Worm (Caenorhabditis elegans) whole organism, midembryonic: ENCODE measurements around the gene max-1.

Experiments
- T22C8.4 ChIP-seq: fragments of 200-800 bp; sonication (Bioruptor generic); IDR thresholded peaks from 2 replicates; pipeline ENCODE4 v1.3.6; 2022; ENCODE audit warnings: missing genetic modification characterization, missing compliant biosample characterization
- cog-1 ChIP-seq: sonication (generic microtip); optimal IDR thresholded peaks from 2 replicates; lab custom pipeline; 2016; ENCODE audit warnings: missing genetic modification characterization, missing compliant biosample characterization
- flt-1 ChIP-seq: fragments of 200-800 bp; sonication (Bioruptor generic); IDR thresholded peaks from 2 replicates; pipeline ENCODE4 v1.3.6; 2022; ENCODE audit warnings: missing genetic modification characterization, missing compliant biosample characterization
- klf-2 ChIP-seq: fragments of 200-800 bp; sonication (Bioruptor generic); conservative IDR thresholded peaks from 2 replicates; pipeline ENCODE4 v1.3.6; 2022; ENCODE audit warnings: missing genetic modification reagents, missing genetic modification characterization, missing compliant biosample characterization
- med-1 ChIP-seq: sonication (generic microtip); optimal IDR thresholded peaks from 2 replicates; lab custom pipeline; 2017; ENCODE audit warnings: missing genetic modification characterization, mild to moderate bottlenecking, missing compliant biosample characterization, antibody characterized with exemption, missing genetic modification reagents; ENCODE audit not compliant: insufficient read depth
- ref-1 ChIP-seq: fragments of 200-800 bp; sonication (Bioruptor generic); conservative IDR thresholded peaks from 2 replicates; pipeline ENCODE4 v1.3.6; 2022; ENCODE audit warnings: missing genetic modification reagents, missing genetic modification characterization, missing compliant biosample characterization
- tab-1 ChIP-seq: fragments of 200-800 bp; sonication (Bioruptor generic); IDR thresholded peaks from 2 replicates; pipeline ENCODE4 v1.3.6; 2022; ENCODE audit warnings: missing genetic modification characterization, missing compliant biosample characterization
- ztf-23 ChIP-seq: fragments of 200-800 bp; sonication (Bioruptor generic); IDR thresholded peaks from 2 replicates; pipeline ENCODE4 v1.3.6; 2022; ENCODE audit warnings: missing genetic modification reagents, missing genetic modification characterization, missing compliant biosample characterization
- ztf-29 ChIP-seq: fragments of 200-800 bp; sonication (Bioruptor generic); IDR thresholded peaks from 2 replicates; pipeline ENCODE4 v1.3.6; 2022; ENCODE audit warnings: missing genetic modification reagents, missing genetic modification characterization, missing compliant biosample characterization

max-1 gene

DNA sequence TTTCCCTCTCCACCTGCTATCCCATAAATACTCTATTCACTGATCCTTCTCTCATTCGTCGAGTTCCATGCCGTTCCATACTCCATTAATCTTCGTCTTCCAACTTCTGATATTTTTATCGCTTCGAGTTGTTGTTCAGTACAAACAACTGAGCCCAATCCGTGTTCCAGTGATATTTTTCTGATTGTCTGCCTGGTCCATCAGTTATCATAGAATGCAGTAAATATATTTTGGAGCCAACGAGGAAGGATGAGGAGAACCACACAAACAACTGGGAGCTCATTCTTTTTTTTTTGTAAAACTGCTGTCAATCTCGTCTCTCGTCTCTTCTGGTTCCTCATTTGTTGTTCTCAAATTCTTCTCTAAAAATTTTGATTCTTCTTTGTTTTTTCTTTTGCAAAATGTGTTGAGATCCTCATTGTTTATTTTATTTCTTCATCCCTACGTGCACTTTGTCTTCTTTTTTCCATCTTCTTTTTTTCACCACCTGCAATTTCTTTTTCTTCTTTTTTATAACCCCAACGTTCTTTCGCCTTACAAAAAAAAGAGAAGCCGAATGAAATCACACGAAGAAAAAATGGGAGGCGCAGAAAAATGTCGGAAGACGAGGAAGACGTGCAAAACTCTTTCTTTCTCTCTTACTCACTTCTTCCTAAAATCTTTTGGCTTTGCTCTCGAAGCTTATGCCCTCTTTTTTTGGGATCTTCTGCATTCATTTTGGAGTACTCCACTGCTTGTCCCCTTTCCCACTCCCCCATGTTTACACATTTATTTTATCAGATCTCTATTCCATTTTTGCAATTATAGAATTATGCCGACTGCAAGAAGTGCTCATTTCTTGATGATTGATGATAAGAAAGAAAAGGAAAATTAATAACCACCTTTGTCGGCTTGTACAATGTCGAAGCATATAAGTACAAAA lies 36.0 kb downstream of the max-1 start:
- TF ChIP-seq T22C8.4 (GFP tag; lab: Robert Waterston, UW) (no peak), klf-2 (GFP tag; lab: Robert Waterston, UW) (no peak), med-1 (no peak), ref-1 (GFP tag; lab: Robert Waterston, UW) (no peak), cog-1 (tag; lab: Kevin White, UChicago) (no peak)

DNA sequence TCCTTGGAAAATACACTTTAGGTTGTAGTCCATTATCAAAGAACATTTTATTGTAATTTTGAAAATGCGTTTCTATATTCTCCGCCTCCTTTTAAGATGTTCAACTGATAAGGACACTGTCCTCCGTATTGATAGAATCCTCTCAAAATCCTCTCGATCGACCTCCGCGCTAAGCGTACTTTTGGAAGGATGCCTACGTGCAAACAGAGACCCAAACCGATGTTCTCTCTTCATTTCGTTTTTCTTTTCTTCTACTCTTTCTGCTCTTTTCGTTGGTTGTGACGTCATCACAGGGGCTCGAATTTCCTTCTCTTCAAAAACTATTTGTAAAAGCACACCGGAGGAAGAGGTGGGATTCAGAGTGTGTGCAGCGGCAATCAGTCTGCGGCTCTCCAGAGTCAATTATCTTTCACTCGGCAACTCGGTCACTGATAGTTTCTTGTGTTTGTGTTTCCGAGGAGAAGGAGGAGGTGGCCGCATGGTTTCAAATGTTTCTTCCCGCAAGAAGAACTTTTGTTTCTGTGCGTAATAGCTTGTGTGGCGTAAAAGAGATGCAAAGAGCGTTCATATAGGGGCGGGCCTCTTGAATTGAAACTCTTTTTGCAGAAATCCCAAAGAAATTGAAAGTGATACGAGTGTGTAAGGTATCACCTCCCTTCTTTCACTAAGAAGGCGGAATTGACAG lies 37.4 kb downstream of the max-1 start, which contains the start of gene C34B4.2:
TSS of gene C34B4.2 (plus strand) at position 614 of the 685 bp plus-strand sequence.
- TF ChIP-seq med-1 (no peak), cog-1 (tag; lab: Kevin White, UChicago) (peak; percentile 6), T22C8.4 (GFP tag; lab: Robert Waterston, UW) (no peak)

- TF ChIP-seq klf-2 (GFP tag; lab: Robert Waterston, UW) (no peak), flt-1 (GFP tag; lab: Robert Waterston, UW) (no peak), ztf-29 (GFP tag; lab: Robert Waterston, UW) (no peak), cog-1 (tag; lab: Kevin White, UChicago) (no peak), ztf-23 (GFP tag; lab: Robert Waterston, UW) (no peak), ref-1 (GFP tag; lab: Robert Waterston, UW) (no peak), med-1 (no peak), tab-1 (GFP tag; lab: Robert Waterston, UW) (no peak), T22C8.4 (GFP tag; lab: Robert Waterston, UW) (no peak)
Observed at ce11 chrV:13081197-13081747, 38.7 kb downstream of the max-1 start.

- TF ChIP-seq tab-1 (GFP tag; lab: Robert Waterston, UW) (no peak), ref-1 (GFP tag; lab: Robert Waterston, UW) (no peak), ztf-29 (GFP tag; lab: Robert Waterston, UW) (no peak), flt-1 (GFP tag; lab: Robert Waterston, UW) (no peak), klf-2 (GFP tag; lab: Robert Waterston, UW) (no peak), cog-1 (tag; lab: Kevin White, UChicago) (no peak), T22C8.4 (GFP tag; lab: Robert Waterston, UW) (no peak), ztf-23 (GFP tag; lab: Robert Waterston, UW) (no peak), med-1 (no peak)
Observed at ce11 chrV:13075432-13075831, 44.6 kb downstream of the max-1 start.

DNA sequence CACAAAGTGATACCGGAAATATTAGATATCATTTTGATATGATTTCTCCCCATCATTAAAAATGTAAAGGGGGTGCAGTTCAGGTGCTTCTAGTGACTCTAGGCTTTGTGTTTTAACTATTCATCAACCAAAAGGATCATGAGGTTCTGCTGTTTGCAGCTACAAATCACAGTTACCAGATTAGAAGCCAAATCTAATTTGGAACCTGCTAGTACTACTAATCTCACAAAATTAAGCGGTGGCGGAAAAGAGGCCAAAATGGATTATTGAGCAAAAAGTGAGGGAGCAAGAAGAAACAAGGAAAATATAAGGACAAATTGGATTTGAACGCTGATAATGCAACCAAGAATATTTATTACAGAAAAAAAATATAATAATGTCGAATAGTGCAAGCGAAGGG lies 45.9 kb downstream of the max-1 start:
- TF ChIP-seq flt-1 (GFP tag; lab: Robert Waterston, UW) (no peak), cog-1 (tag; lab: Kevin White, UChicago) (no peak), T22C8.4 (GFP tag; lab: Robert Waterston, UW) (no peak), klf-2 (GFP tag; lab: Robert Waterston, UW) (no peak), med-1 (no peak), ztf-29 (GFP tag; lab: Robert Waterston, UW) (no peak), ref-1 (GFP tag; lab: Robert Waterston, UW) (no peak), ztf-23 (GFP tag; lab: Robert Waterston, UW) (no peak), tab-1 (GFP tag; lab: Robert Waterston, UW) (no peak)

ce11 chrV:13073145-13073544 lies 46.9 kb downstream of the max-1 start:
- TF ChIP-seq ref-1 (GFP tag; lab: Robert Waterston, UW) (no peak), tab-1 (GFP tag; lab: Robert Waterston, UW) (no peak), ztf-29 (GFP tag; lab: Robert Waterston, UW) (no peak), klf-2 (GFP tag; lab: Robert Waterston, UW) (no peak), med-1 (no peak), T22C8.4 (GFP tag; lab: Robert Waterston, UW) (no peak), ztf-23 (GFP tag; lab: Robert Waterston, UW) (no peak), cog-1 (tag; lab: Kevin White, UChicago) (no peak), flt-1 (GFP tag; lab: Robert Waterston, UW) (no peak)

ce11 chrV:13071052-13071451 lies 49.0 kb downstream of the max-1 start, which contains the start of gene C34B4.3:
Gene C34B4.3 (minus strand): TSS chrV:13071152.
- TF ChIP-seq ztf-23 (GFP tag; lab: Robert Waterston, UW) (no peak), flt-1 (GFP tag; lab: Robert Waterston, UW) (no peak), T22C8.4 (GFP tag; lab: Robert Waterston, UW) (no peak), cog-1 (tag; lab: Kevin White, UChicago) (no peak)

- no peak for TF ChIP-seq cog-1 (tag; lab: Kevin White, UChicago)
Observed at ce11 chrV:13070278-13070677, 49.7 kb downstream of the max-1 start.

DNA sequence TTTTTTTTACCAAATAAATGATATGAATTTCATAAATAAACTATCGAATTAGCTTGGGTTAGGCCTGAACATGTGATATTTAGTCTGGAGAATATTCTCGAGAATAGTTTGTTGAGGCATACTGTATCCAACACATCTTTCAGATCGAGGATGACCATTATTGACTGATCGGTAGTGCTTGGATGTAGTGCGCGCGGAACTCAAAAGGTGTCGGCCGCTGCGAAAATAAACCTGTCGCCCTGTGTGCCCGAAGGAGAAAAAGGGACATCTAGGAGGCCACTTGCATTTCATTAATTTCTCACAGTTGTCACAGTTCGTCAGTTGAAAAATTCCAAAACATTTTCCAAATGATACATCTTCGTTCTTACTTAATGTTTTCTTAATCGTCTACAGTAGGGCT lies 55.9 kb downstream of the max-1 start:
- TF ChIP-seq ref-1 (GFP tag; lab: Robert Waterston, UW) = no peak
- TF ChIP-seq tab-1 (GFP tag; lab: Robert Waterston, UW) = no peak
- no peak for TF ChIP-seq T22C8.4 (GFP tag; lab: Robert Waterston, UW)
- TF ChIP-seq flt-1 (GFP tag; lab: Robert Waterston, UW) = no peak
- TF ChIP-seq ztf-29 (GFP tag; lab: Robert Waterston, UW) = no peak
- TF ChIP-seq ztf-23 (GFP tag; lab: Robert Waterston, UW) = no peak
- no peak for TF ChIP-seq klf-2 (GFP tag; lab: Robert Waterston, UW)
- no peak for TF ChIP-seq cog-1 (tag; lab: Kevin White, UChicago)
- no peak for TF ChIP-seq med-1
